Fruit fly (Drosophila melanogaster) whole organism, adult: ENCODE measurements around the gene CG3862.

Experiments used
- CG11617 ChIP-seq: fragments of 200-800 bp; sonication (Bioruptor generic); optimal IDR thresholded peaks from 2 replicates; lab custom pipeline; 2017; ENCODE audit warnings: mild to moderate bottlenecking, missing biosample characterization, missing genetic modification reagents, missing genetic modification characterization
- CG12768 ChIP-seq: fragments of 200-800 bp; sonication (Bioruptor generic); optimal IDR thresholded peaks from 2 replicates; lab custom pipeline; 2017; ENCODE audit warnings: missing biosample characterization, missing genetic modification characterization, mild to moderate bottlenecking, moderate library complexity, missing genetic modification reagents
- CG14711 ChIP-seq: fragments of 200-800 bp; sonication (Bioruptor generic); optimal IDR thresholded peaks from 2 replicates; lab custom pipeline; 2018; ENCODE audit warnings: missing biosample characterization, mild to moderate bottlenecking, missing genetic modification characterization, moderate library complexity
- CG1620 ChIP-seq: fragments of 200-800 bp; sonication (Bioruptor generic); optimal IDR thresholded peaks from 2 replicates; lab custom pipeline; 2016; ENCODE audit warnings: missing biosample characterization, missing genetic modification characterization
- CG33017 ChIP-seq: fragments of 200-800 bp; sonication (Bioruptor generic); optimal IDR thresholded peaks from 2 replicates; lab custom pipeline; 2018; ENCODE audit warnings: missing biosample characterization, mild to moderate bottlenecking, missing genetic modification characterization, moderate library complexity
- CG5204 ChIP-seq: fragments of 200-800 bp; sonication (Bioruptor generic); optimal IDR thresholded peaks from 2 replicates; lab custom pipeline; 2016; ENCODE audit warnings: missing biosample characterization, missing genetic modification characterization
- CG7045 ChIP-seq: fragments of 200-800 bp; sonication (Bioruptor generic); optimal IDR thresholded peaks from 2 replicates; lab custom pipeline; 2017; ENCODE audit warnings: missing biosample characterization, mild to moderate bottlenecking, missing genetic modification characterization
- CG7101 ChIP-seq: fragments of 200-800 bp; sonication (Bioruptor generic); optimal IDR thresholded peaks from 2 replicates; lab custom pipeline; 2018; ENCODE audit warnings: missing biosample characterization, mild to moderate bottlenecking, missing genetic modification characterization, moderate library complexity
- Clk ChIP-seq: fragments of 200-800 bp; sonication (Bioruptor generic); optimal IDR thresholded peaks from 2 replicates; lab custom pipeline; 2017; ENCODE audit warnings: missing biosample characterization, missing genetic modification characterization
- Crg-1 ChIP-seq: fragments of 200-800 bp; sonication (Bioruptor generic); optimal IDR thresholded peaks from 2 replicates; lab custom pipeline; 2016; ENCODE audit warnings: missing biosample characterization, missing genetic modification characterization
- Hr96 ChIP-seq: fragments of 200-800 bp; sonication (Bioruptor generic); optimal IDR thresholded peaks from 2 replicates; lab custom pipeline; 2016; ENCODE audit warnings: missing biosample characterization, missing genetic modification characterization
- Mnt ChIP-seq: fragments of 200-800 bp; sonication (Bioruptor generic); optimal IDR thresholded peaks from 2 replicates; lab custom pipeline; 2016; ENCODE audit warnings: missing biosample characterization, mild to moderate bottlenecking, missing genetic modification characterization
- bab1 ChIP-seq: fragments of 200-800 bp; sonication (Bioruptor generic); optimal IDR thresholded peaks from 3 replicates; lab custom pipeline; 2019; ENCODE audit warnings: missing biosample characterization, mild to moderate bottlenecking, missing genetic modification characterization, moderate library complexity
- cic ChIP-seq: fragments of 200-800 bp; sonication (Bioruptor generic); optimal IDR thresholded peaks from 2 replicates; lab custom pipeline; 2017; ENCODE audit warnings: missing biosample characterization, mild to moderate bottlenecking, missing genetic modification characterization, moderate library complexity
- cnc ChIP-seq, 2 experiments: fragments of >200 bp; optimal IDR thresholded peaks; 2 replicates each; lab custom pipeline; 2017
- kay ChIP-seq: fragments of 200-800 bp; sonication (Bioruptor generic); peaks from one replicate; lab custom pipeline; 2016; ENCODE audit warnings: missing biosample characterization, missing genetic modification characterization, borderline replicate concordance
- ovo ChIP-seq: fragments of 200-800 bp; sonication (Bioruptor generic); optimal IDR thresholded peaks from 2 replicates; lab custom pipeline; 2016; ENCODE audit warnings: missing biosample characterization, missing genetic modification characterization
- pad ChIP-seq: fragments of 200-800 bp; sonication (Bioruptor generic); optimal IDR thresholded peaks from 3 replicates; lab custom pipeline; 2017; ENCODE audit warnings: missing biosample characterization, missing genetic modification characterization, mild to moderate bottlenecking, moderate library complexity, missing genetic modification reagents
- tj ChIP-seq: fragments of 200-800 bp; sonication (Bioruptor generic); optimal IDR thresholded peaks from 3 replicates; lab custom pipeline; 2017; ENCODE audit warnings: missing biosample characterization, mild to moderate bottlenecking, missing genetic modification characterization, moderate library complexity
- toe ChIP-seq: fragments of 200-800 bp; sonication (Bioruptor generic); optimal IDR thresholded peaks from 2 replicates; lab custom pipeline; 2016; ENCODE audit warnings: missing biosample characterization, missing genetic modification characterization

CG3862 gene

dm6 chr2L:865851-866250, 40.2 kb upstream of the CG3862 start:
- TF ChIP-seq CG14711 (tag; lab: Kevin White, UChicago) (peak; percentile 92), cic (GFP tag; lab: Kevin White, UChicago) (peak; percentile 78), Crg-1 (GFP tag; lab: Kevin White, UChicago) (peak; percentile 88), CG1620 (peak; percentile 97), CG7101 (tag; lab: Kevin White, UChicago) (peak; percentile 97), CG5204 (peak; percentile 95), tj (GFP tag; lab: Kevin White, UChicago) (peak; percentile 86), Clk (GFP tag; lab: Kevin White, UChicago) (peak; percentile 95), Mnt (GFP tag; lab: Kevin White, UChicago) (peak; percentile 91), Hr96 (GFP tag; lab: Kevin White, UChicago) (peak; percentile 96), CG12768 (GFP tag; lab: Kevin White, UChicago) (peak; percentile 97), bab1 (GFP tag; lab: Kevin White, UChicago) (peak; percentile 98), cnc (optimal IDR thresholded peaks at IDR 0.05; lab: Kevin White, UChicago) (no peak), ovo (GFP tag; lab: Kevin White, UChicago) (peak; percentile 93), CG11617 (peak; percentile 95), pad (GFP tag; lab: Kevin White, UChicago) (peak; percentile 87), CG7045 (peak; percentile 96), CG33017 (peak; percentile 97), toe (GFP tag; lab: Kevin White, UChicago) (peak; percentile 95), kay (no peak)

- TF ChIP-seq bab1 (GFP tag; lab: Kevin White, UChicago) (no peak), CG7101 (tag; lab: Kevin White, UChicago) (no peak), cnc (optimal IDR thresholded peaks at IDR 0.05; lab: Kevin White, UChicago) (no peak)
These were observed 34.2 kb upstream of the CG3862 start, which contains the start of gene CG13950 for dm6 chr2L:859897-860296. TSS of gene CG13950 (plus strand) at chr2L:860197.

dm6 chr2L:857897-858517, 32.3 kb upstream of the CG3862 start:
- TF ChIP-seq tj (GFP tag; lab: Kevin White, UChicago) (no peak), CG14711 (tag; lab: Kevin White, UChicago) (peak; percentile 35), pad (GFP tag; lab: Kevin White, UChicago) (peak; percentile 10), CG5204 (no peak), Crg-1 (GFP tag; lab: Kevin White, UChicago) (peak; percentile 26), CG11617 (peak; percentile 32), CG33017 (peak; percentile 68), Mnt (GFP tag; lab: Kevin White, UChicago) (peak; percentile 29), Hr96 (GFP tag; lab: Kevin White, UChicago) (no peak), CG7101 (tag; lab: Kevin White, UChicago) (peak; percentile 50), kay (no peak)

dm6 chr2L:856690-857488, 31.2 kb upstream of the CG3862 start:
- no peak for TF ChIP-seq kay
- no peak for TF ChIP-seq CG5204
- peak; percentile 79 for TF ChIP-seq CG33017
- TF ChIP-seq cnc (optimal IDR thresholded peaks at IDR 0.05; lab: Kevin White, UChicago), result no peak
- no peak for TF ChIP-seq CG7045
- no peak for TF ChIP-seq CG12768 (GFP tag; lab: Kevin White, UChicago)
- no peak for TF ChIP-seq Crg-1 (GFP tag; lab: Kevin White, UChicago)
- TF ChIP-seq bab1 (GFP tag; lab: Kevin White, UChicago), result no peak
- peak; percentile 10 for TF ChIP-seq Mnt (GFP tag; lab: Kevin White, UChicago)
- TF ChIP-seq CG11617, result no peak
- peak; percentile 49 for TF ChIP-seq CG14711 (tag; lab: Kevin White, UChicago)
- no peak for TF ChIP-seq toe (GFP tag; lab: Kevin White, UChicago)
- peak; percentile 57 for TF ChIP-seq CG7101 (tag; lab: Kevin White, UChicago)
- no peak for TF ChIP-seq Hr96 (GFP tag; lab: Kevin White, UChicago)
- TF ChIP-seq cic (GFP tag; lab: Kevin White, UChicago), result no peak
- TF ChIP-seq ovo (GFP tag; lab: Kevin White, UChicago), result no peak
- TF ChIP-seq pad (GFP tag; lab: Kevin White, UChicago), result no peak
- no peak for TF ChIP-seq Clk (GFP tag; lab: Kevin White, UChicago)
- TF ChIP-seq tj (GFP tag; lab: Kevin White, UChicago), result no peak
- TF ChIP-seq CG1620, result no peak

dm6 chr2L:856001-856400, 30.3 kb upstream of the CG3862 start:
- TF ChIP-seq CG7101 (tag; lab: Kevin White, UChicago), result peak; percentile 18
- no peak for TF ChIP-seq tj (GFP tag; lab: Kevin White, UChicago)
- no peak for TF ChIP-seq Clk (GFP tag; lab: Kevin White, UChicago)
- no peak for TF ChIP-seq CG11617
- TF ChIP-seq Mnt (GFP tag; lab: Kevin White, UChicago), result no peak
- no peak for TF ChIP-seq ovo (GFP tag; lab: Kevin White, UChicago)
- no peak for TF ChIP-seq toe (GFP tag; lab: Kevin White, UChicago)
- no peak for TF ChIP-seq CG7045
- no peak for TF ChIP-seq Hr96 (GFP tag; lab: Kevin White, UChicago)
- no peak for TF ChIP-seq CG14711 (tag; lab: Kevin White, UChicago)
- no peak for TF ChIP-seq CG1620
- no peak for TF ChIP-seq CG5204
- no peak for TF ChIP-seq CG33017
- peak; percentile 13 for TF ChIP-seq cic (GFP tag; lab: Kevin White, UChicago)
- no peak for TF ChIP-seq cnc (optimal IDR thresholded peaks at IDR 0.05; lab: Kevin White, UChicago)
- no peak for TF ChIP-seq bab1 (GFP tag; lab: Kevin White, UChicago)
- TF ChIP-seq CG12768 (GFP tag; lab: Kevin White, UChicago), result no peak
- TF ChIP-seq pad (GFP tag; lab: Kevin White, UChicago), result no peak
- TF ChIP-seq kay, result no peak
- peak; percentile 58 for TF ChIP-seq Crg-1 (GFP tag; lab: Kevin White, UChicago)
